Fruit fly (Drosophila melanogaster): ENCODE measurements around the gene CG13247.

dm6 chr3L:20397770-20398169 lies 27.7 kb downstream of the CG13247 start:
- TF ChIP-seq CTCF (optimal IDR thresholded peaks at IDR 0.05), result no peak
- no peak for TF ChIP-seq CG8478 (optimal IDR thresholded peaks at IDR 0.05)
